Fruit fly (Drosophila melanogaster) Kc167 (cell line): ENCODE measurements around the gene CG15580.

Source experiments
- Myc ChIP-seq: fragments of >200 bp; optimal IDR thresholded peaks from 2 replicates; lab custom pipeline; 2017; ENCODE audit warnings: missing external identifiers
- Sin3A ChIP-seq: fragments of >200 bp; optimal IDR thresholded peaks from 2 replicates; lab custom pipeline; 2018; ENCODE audit warnings: missing external identifiers
- h ChIP-seq: fragments of >200 bp; optimal IDR thresholded peaks from 3 replicates; lab custom pipeline; 2018; ENCODE audit warnings: missing external identifiers
- insv ChIP-seq: fragments of >200 bp; optimal IDR thresholded peaks from 3 replicates; lab custom pipeline; 2018; ENCODE audit warnings: missing external identifiers
- psq ChIP-seq: fragments of >200 bp; optimal IDR thresholded peaks from 2 replicates; lab custom pipeline; 2017; ENCODE audit warnings: missing external identifiers
- ttk ChIP-seq: sonication (Bioruptor generic); optimal IDR thresholded peaks from 2 replicates; lab custom pipeline; 2017; ENCODE audit warnings: missing external identifiers

CG15580 gene

dm6 chr3R:6009510-6010407 is 47.6 kb downstream of the CG15580 start:
- TF ChIP-seq Sin3A (lab: Kevin White, UChicago) (no peak), psq (no peak)

dm6 chr3R:6008202-6009062 is 48.9 kb downstream of the CG15580 start, which contains the start of gene Rm62:
Gene Rm62 (minus strand): TSS chr3R:6008579.
- TF ChIP-seq h (lab: Kevin White, UChicago) (no peak), ttk (lab: Kevin White, UChicago) (no peak), insv (lab: Kevin White, UChicago) (no peak), Sin3A (lab: Kevin White, UChicago) (no peak), psq (no peak), Myc (no peak)

dm6 chr3R:6007123-6008000 is 50.0 kb downstream of the CG15580 start:
- TF ChIP-seq ttk (lab: Kevin White, UChicago) (no peak), psq (no peak), h (lab: Kevin White, UChicago) (no peak), Myc (no peak), insv (lab: Kevin White, UChicago) (no peak), Sin3A (lab: Kevin White, UChicago) (no peak)

- TF ChIP-seq Sin3A (lab: Kevin White, UChicago) (no peak), psq (no peak), Myc (no peak), h (lab: Kevin White, UChicago) (no peak), insv (lab: Kevin White, UChicago) (no peak), ttk (lab: Kevin White, UChicago) (no peak)
Measured at dm6 chr3R:6006595-6006994, 50.7 kb downstream of the CG15580 start.
